Worm (Caenorhabditis elegans) whole organism, early embryonic: ENCODE data around the gene F54F7.6.

ENCODE experiments used
- B0310.2 ChIP-seq: sonication (generic microtip); optimal IDR thresholded peaks from 2 replicates; lab custom pipeline; 2016; ENCODE audit warnings: mild to moderate bottlenecking, missing genetic modification characterization, missing compliant biosample characterization
- aly-1 ChIP-seq: sonication (generic microtip); optimal IDR thresholded peaks from 2 replicates; lab custom pipeline; 2016; ENCODE audit warnings: missing genetic modification characterization, missing compliant biosample characterization
- ama-1 ChIP-seq: fragments of 150-350 bp; optimal IDR thresholded peaks from 2 replicates; lab custom pipeline; 2014
- ceh-13 ChIP-seq: fragments of 200-800 bp; sonication (Bioruptor generic); optimal IDR thresholded peaks from 2 replicates; lab custom pipeline; 2018; ENCODE audit warnings: mild to moderate bottlenecking, missing genetic modification characterization, missing compliant biosample characterization
- ceh-36 ChIP-seq: sonication (generic microtip); optimal IDR thresholded peaks from 2 replicates; lab custom pipeline; 2016; ENCODE audit warnings: missing genetic modification characterization, inconsistent platforms, missing compliant biosample characterization
- hmbx-1 ChIP-seq: sonication (generic microtip); optimal IDR thresholded peaks from 2 replicates; lab custom pipeline; 2016; ENCODE audit warnings: mild to moderate bottlenecking, missing genetic modification characterization, missing compliant biosample characterization
- hnd-1 ChIP-seq: sonication (generic microtip); optimal IDR thresholded peaks from 2 replicates; lab custom pipeline; 2016; ENCODE audit warnings: missing genetic modification characterization, missing compliant biosample characterization
- pes-1 ChIP-seq: fragments of 200-800 bp; sonication (Bioruptor generic); IDR thresholded peaks from 2 replicates; pipeline ENCODE4 v1.3.6; 2022; ENCODE audit warnings: missing genetic modification reagents, missing genetic modification characterization, missing compliant biosample characterization
- sea-1 ChIP-seq: fragments of 200-800 bp; sonication (Bioruptor generic); conservative IDR thresholded peaks from 2 replicates; pipeline ENCODE4 v1.3.6; 2022; ENCODE audit warnings: missing genetic modification characterization, missing compliant biosample characterization
- tbx-11 ChIP-seq: fragments of 200-800 bp; sonication (Bioruptor generic); IDR thresholded peaks from 2 replicates; pipeline ENCODE4 v1.3.6; 2022; ENCODE audit warnings: missing genetic modification characterization, missing compliant biosample characterization
- tbx-37 ChIP-seq: fragments of 200-800 bp; sonication (Bioruptor generic); conservative IDR thresholded peaks from 2 replicates; pipeline ENCODE4 v1.3.6; 2022; ENCODE audit warnings: missing genetic modification reagents, missing genetic modification characterization, missing compliant biosample characterization
- tra-4 ChIP-seq: sonication (generic microtip); optimal IDR thresholded peaks from 2 replicates; lab custom pipeline; 2017; ENCODE audit warnings: missing genetic modification characterization, missing compliant biosample characterization

- TF ChIP-seq hnd-1 (tag; lab: Kevin White, UChicago) = no peak
- no peak for TF ChIP-seq tra-4
- no peak for TF ChIP-seq tbx-37 (GFP tag; lab: Robert Waterston, UW)
- no peak for TF ChIP-seq ama-1 (lab: Kevin White, UChicago)
- no peak for TF ChIP-seq B0310.2 (tag; lab: Kevin White, UChicago)
- TF ChIP-seq ceh-13 (GFP tag; lab: Kevin White, UChicago) = no peak
- TF ChIP-seq sea-1 = no peak
- no peak for TF ChIP-seq aly-1 (tag; lab: Kevin White, UChicago)
- TF ChIP-seq tbx-11 (GFP tag; lab: Robert Waterston, UW) = no peak
- TF ChIP-seq pes-1 (GFP tag; lab: Robert Waterston, UW) = no peak
- no peak for TF ChIP-seq hmbx-1 (tag; lab: Kevin White, UChicago)
- no peak for TF ChIP-seq ceh-36 (tag; lab: Kevin White, UChicago)
These were observed 44.0 kb downstream of the F54F7.6 start for ce11 chrX:11909168-11909567.
